Worm (Caenorhabditis elegans) whole organism, L1 larva: ENCODE data around the gene F57B9.8.

ENCODE experiments used
- ama-1 ChIP-seq: fragments of 150-350 bp; optimal IDR thresholded peaks from 2 replicates; lab custom pipeline; 2014
- blmp-1 ChIP-seq: fragments of 150-350 bp; optimal IDR thresholded peaks from 2 replicates; lab custom pipeline; 2014; ENCODE audit warnings: missing biosample characterization, missing genetic modification characterization
- ceh-82 ChIP-seq, 3 experiments: fragments of 150-350 bp in 1 of 3; sonication (generic microtip) in 2 of 3; optimal IDR thresholded peaks; 2 replicates each; lab custom pipeline; 2014 to 2017; ENCODE audit warnings: missing biosample characterization in 3 of 3, missing genetic modification characterization in 3 of 3
- fkh-4 ChIP-seq: sonication (generic microtip); optimal IDR thresholded peaks from 2 replicates; lab custom pipeline; 2016; ENCODE audit warnings: missing compliant biosample characterization, missing genetic modification characterization, borderline replicate concordance
- lir-3 ChIP-seq: sonication (generic microtip); optimal IDR thresholded peaks from 2 replicates; lab custom pipeline; 2016; ENCODE audit warnings: mild to moderate bottlenecking, missing genetic modification characterization, moderate library complexity, missing compliant biosample characterization; ENCODE audit not compliant: poor library complexity
- lsy-2 ChIP-seq, 2 experiments: fragments of 150-350 bp; optimal IDR thresholded peaks; 2 replicates each; lab custom pipeline; 2014; ENCODE audit warnings: missing biosample characterization in 2 of 2, missing genetic modification characterization in 2 of 2
- nhr-47 ChIP-seq: sonication (generic microtip); optimal IDR thresholded peaks from 2 replicates; lab custom pipeline; 2016; ENCODE audit warnings: mild to moderate bottlenecking, missing genetic modification characterization, moderate library complexity, missing compliant biosample characterization
- snpc-4 ChIP-seq: fragments of 150-350 bp; optimal IDR thresholded peaks from 2 replicates; lab custom pipeline; 2014; ENCODE audit warnings: missing biosample characterization, missing genetic modification characterization
- zag-1 ChIP-seq: fragments of 150-350 bp; optimal IDR thresholded peaks from 2 replicates; lab custom pipeline; 2014; ENCODE audit warnings: missing biosample characterization, missing genetic modification characterization

DNA sequence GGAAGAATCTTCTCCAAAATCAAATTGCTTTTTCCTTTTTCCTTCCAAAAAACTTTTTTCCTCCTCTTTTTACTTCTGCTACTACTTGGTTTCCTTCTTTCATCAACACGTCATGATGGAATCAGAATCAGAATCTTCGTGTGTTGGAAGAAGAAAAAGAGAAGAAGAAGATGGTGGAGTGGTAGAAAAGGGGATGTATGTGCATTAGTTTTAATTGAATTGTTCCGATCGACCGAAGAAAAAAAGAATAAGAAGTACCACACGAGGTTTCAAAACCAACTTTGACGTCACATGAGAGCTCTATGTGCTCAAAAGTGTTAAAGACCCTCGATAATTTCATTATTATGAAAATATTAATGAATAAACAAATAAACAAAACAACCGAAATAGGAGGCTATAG lies 20.3 kb downstream of the F57B9.8 start:
- no peak for TF ChIP-seq ama-1 (lab: Kevin White, UChicago)
- no peak for TF ChIP-seq lsy-2 (tag; optimal IDR thresholded peaks at IDR 0.05; lab: Kevin White, UChicago)
- no peak for TF ChIP-seq ceh-82 (tag; optimal IDR thresholded peaks at IDR 0.05; lab: Kevin White, UChicago)
- TF ChIP-seq nhr-47 = no peak
- no peak for TF ChIP-seq snpc-4 (tag; lab: Kevin White, UChicago)
- no peak for TF ChIP-seq zag-1 (tag; lab: Kevin White, UChicago)
- no peak for TF ChIP-seq fkh-4 (tag; lab: Kevin White, UChicago)
- no peak for TF ChIP-seq lir-3
- no peak for TF ChIP-seq blmp-1 (tag; lab: Kevin White, UChicago)
